Worm (Caenorhabditis elegans): Measurements from ENCODE around the gene bgnt-1.2.

The bgnt-1.2 gene

DNA sequence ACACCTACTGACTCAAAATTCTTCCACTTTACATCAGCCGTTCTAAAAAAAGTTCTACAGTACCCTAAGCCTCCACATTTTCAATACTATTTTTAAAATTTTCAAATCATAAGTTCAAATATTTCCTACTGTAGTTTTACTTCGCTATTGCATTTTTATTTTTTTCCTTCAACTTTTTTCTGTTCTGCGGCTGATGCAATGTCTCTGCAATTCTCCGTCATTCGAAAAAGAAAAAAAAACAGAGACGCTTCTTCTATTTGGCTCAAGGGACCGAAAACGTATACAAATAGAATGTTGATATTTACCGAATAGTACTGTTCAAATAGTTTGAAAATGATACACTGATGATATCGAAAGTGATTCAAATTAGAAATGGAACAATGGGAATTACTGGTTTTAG, 19.8 kb upstream of the bgnt-1.2 start:
- TF ChIP-seq dmd-8 (GFP tag; IDR thresholded peaks at IDR 0.05): no peak
- TF ChIP-seq nhr-11 (tag; optimal IDR thresholded peaks at IDR 0.05): peak; percentile 43
- peak; percentile 12 for TF ChIP-seq nhr-28 (tag; optimal IDR thresholded peaks at IDR 0.05)
- TF ChIP-seq unc-62 (GFP tag; optimal IDR thresholded peaks at IDR 0.05 in 1 of 2): peak in 1 of 2 experiments; percentile 42
- TF ChIP-seq unc-62 (tag; optimal IDR thresholded peaks at IDR 0.05): no peak
- no peak for TF ChIP-seq daf-8 (GFP tag; IDR thresholded peaks at IDR 0.05)

DNA sequence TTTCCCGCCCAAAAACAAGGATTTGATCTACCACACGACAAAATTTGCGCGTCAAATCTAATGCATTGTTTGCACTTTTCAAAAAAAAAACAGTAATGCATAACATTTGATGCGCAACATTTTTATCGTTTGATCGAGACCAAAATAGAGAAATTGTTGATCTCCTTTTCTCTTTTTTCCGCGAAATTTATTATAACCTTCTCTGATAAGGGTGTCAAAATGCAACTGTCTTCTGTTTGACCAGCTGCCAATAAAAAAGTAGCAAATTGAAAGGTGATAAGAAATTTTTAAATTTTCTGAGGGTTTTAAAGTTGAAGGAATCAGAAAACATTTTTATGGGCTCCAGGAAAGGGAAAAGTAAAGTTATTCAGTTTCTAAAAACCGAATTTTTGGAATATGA, 18.5 kb upstream of the bgnt-1.2 start:
- TF ChIP-seq dmd-6 (GFP tag; IDR thresholded peaks at IDR 0.05): peak; percentile 62
- TF ChIP-seq daf-16 (GFP tag; optimal IDR thresholded peaks at IDR 0.05): no peak
- peak; percentile 37 for TF ChIP-seq daf-16 (tag; optimal IDR thresholded peaks at IDR 0.05)
- TF ChIP-seq set-16 (GFP tag; IDR thresholded peaks at IDR 0.05): no peak

DNA sequence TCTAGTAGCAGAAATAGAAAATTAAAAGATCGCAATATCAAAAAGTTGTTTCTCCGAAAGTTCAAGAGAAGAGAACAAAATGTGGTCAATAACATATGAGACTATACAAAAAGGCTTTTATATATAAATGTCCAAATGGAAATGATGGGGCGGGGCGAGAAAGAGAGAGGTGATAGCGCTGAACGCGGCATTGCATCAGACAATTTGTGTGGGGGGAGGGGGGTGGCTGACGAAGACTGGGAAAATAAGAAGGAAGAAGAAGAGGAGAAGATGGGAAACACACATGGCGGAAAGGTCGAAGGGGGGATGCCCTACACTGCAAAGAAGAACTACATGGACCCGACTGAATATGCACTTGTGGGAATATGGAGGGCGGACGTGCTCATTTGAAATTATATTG, 16.8 kb upstream of the bgnt-1.2 start:
- TF ChIP-seq fkh-10 (GFP tag; optimal IDR thresholded peaks at IDR 0.05) (no peak), duxl-1 (tag; optimal IDR thresholded peaks at IDR 0.05; ENCODE audit: poor library complexity) (no peak), ZK337.2 (GFP tag; IDR thresholded peaks at IDR 0.05) (0 out of 2 replicates have a peak, but pooled peaks have one; percentile 8), dpl-1 (GFP tag; optimal IDR thresholded peaks at IDR 0.05) (peak; percentile 18), hmg-1.1 (GFP tag; IDR thresholded peaks at IDR 0.05) (peak; percentile 34; the same call in 1 of the 2 replicates), rbr-2 (tag; optimal IDR thresholded peaks at IDR 0.05) (no peak), arid-1 (GFP tag; conservative IDR thresholded peaks at IDR 0.05) (peak; percentile 45; the same call in 1 of the 2 replicates), Y5F2A.4 (GFP tag; optimal IDR thresholded peaks at IDR 0.05) (no peak), ceh-62 (tag; optimal IDR thresholded peaks at IDR 0.05) (no peak), lim-7 (GFP tag; IDR thresholded peaks at IDR 0.05) (no peak), ctbp-1 (GFP tag; IDR thresholded peaks at IDR 0.05) (peak; percentile 24; the same call in 1 of the 2 replicates), unc-39 (tag; optimal IDR thresholded peaks at IDR 0.05) (no peak), hif-1 (tag; optimal IDR thresholded peaks at IDR 0.05) (peak in 1 of 2 experiments; percentile 7), lsy-2 (tag; optimal IDR thresholded peaks at IDR 0.05) (peak in 1 of 2 experiments; percentile 13), spr-1 (tag; optimal IDR thresholded peaks at IDR 0.05) (no peak), dve-1 (tag; optimal IDR thresholded peaks at IDR 0.05; ENCODE audit: insufficient read depth) (peak; percentile 4), mdl-1 (tag; optimal IDR thresholded peaks at IDR 0.05) (peak in 1 of 2 experiments; percentile 68), mxl-3 (GFP tag; optimal IDR thresholded peaks at IDR 0.05) (peak; percentile 95), dmd-8 (GFP tag; IDR thresholded peaks at IDR 0.05) (no peak), set-16 (GFP tag; IDR thresholded peaks at IDR 0.05) (0 out of 2 replicates have a peak, but pooled peaks have one; percentile 27), nhr-11 (tag; optimal IDR thresholded peaks at IDR 0.05) (peak; percentile 69), aha-1 (tag) (peak; percentile 60), mdt-29 (GFP tag; IDR thresholded peaks at IDR 0.05) (no peak), hlh-11 (tag; optimal IDR thresholded peaks at IDR 0.05) (peak; percentile 61), dmd-6 (GFP tag; IDR thresholded peaks at IDR 0.05) (peak; percentile 52), F37D6.2 (tag; optimal IDR thresholded peaks at IDR 0.05) (no peak), F10B5.3 (tag; optimal IDR thresholded peaks at IDR 0.05) (no peak), daf-19 (GFP tag; conservative IDR thresholded peaks at IDR 0.05) (no peak), mes-2 (tag; optimal IDR thresholded peaks at IDR 0.05; ENCODE audit: poor library complexity, severe bottlenecking) (peak; percentile 40), mep-1 (tag; optimal IDR thresholded peaks at IDR 0.05) (peak; percentile 36), hlh-30 (tag; optimal IDR thresholded peaks at IDR 0.05; ENCODE audit: insufficient read depth) (peak; percentile 55), ama-1 (optimal IDR thresholded peaks at IDR 0.05) (no peak), nhr-28 (tag; optimal IDR thresholded peaks at IDR 0.05) (peak; percentile 63)

Data from whole organism, L4 larva.